Worm (Caenorhabditis elegans) whole organism, L2 larva: ENCODE measurements around the gene F13C5.2.

ENCODE experiments used
- ceh-16 ChIP-seq: fragments of 150-350 bp; optimal IDR thresholded peaks from 2 replicates; lab custom pipeline; 2014; ENCODE audit warnings: missing biosample characterization, missing genetic modification characterization
- ceh-82 ChIP-seq: fragments of 150-350 bp; optimal IDR thresholded peaks from 2 replicates; lab custom pipeline; 2014; ENCODE audit warnings: missing biosample characterization, missing genetic modification characterization
- egl-27 ChIP-seq: sonication (generic microtip); optimal IDR thresholded peaks from 3 replicates; lab custom pipeline; 2017; ENCODE audit warnings: missing biosample characterization, missing genetic modification reagents, missing genetic modification characterization
- mdl-1 ChIP-seq, 2 experiments: fragments of 150-350 bp in 1 of 2; sonication (generic microtip) in 1 of 2; optimal IDR thresholded peaks; 2 replicates each; lab custom pipeline; 2017; ENCODE audit warnings: missing biosample characterization in 2 of 2, missing genetic modification characterization in 2 of 2
- nhr-237 ChIP-seq: fragments of 150-350 bp; optimal IDR thresholded peaks from 2 replicates; lab custom pipeline; 2014; ENCODE audit warnings: missing biosample characterization, missing genetic modification characterization

ce11 chrX:636893-637292, 43.1 kb downstream of the F13C5.2 start, which contains the start of gene pha-2:
- TF ChIP-seq egl-27 (tag; lab: Kevin White, UChicago), result no peak
- TF ChIP-seq mdl-1 (tag; optimal IDR thresholded peaks at IDR 0.05; lab: Kevin White, UChicago), result no peak
- no peak for TF ChIP-seq ceh-16 (tag; lab: Kevin White, UChicago)
- TF ChIP-seq nhr-237 (tag; lab: Kevin White, UChicago), result no peak
- TF ChIP-seq ceh-82 (tag; lab: Kevin White, UChicago), result no peak
